Worm (Caenorhabditis elegans): Measurements from ENCODE around the gene clec-144.

Gene clec-144

DNA sequence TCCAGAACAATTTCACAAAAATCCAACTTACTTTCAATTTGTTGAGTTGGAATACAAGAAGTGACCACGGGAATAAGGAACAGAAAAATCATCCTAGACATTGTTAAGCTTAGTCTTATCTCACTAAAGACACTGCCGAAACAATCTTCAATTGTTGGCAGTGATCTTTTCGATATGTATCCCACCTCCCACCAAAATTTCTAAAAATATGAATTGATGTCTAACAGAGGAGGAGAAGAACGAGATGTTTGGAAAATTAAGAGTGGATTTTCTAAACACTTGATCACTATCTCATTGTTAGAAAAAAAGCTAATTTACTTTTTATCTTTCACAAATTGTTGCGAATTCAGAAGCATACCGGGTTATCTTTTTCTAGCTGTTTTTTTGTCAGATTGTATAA, at the start of gene clec-144:
Gene clec-144 (minus strand): TSS at position 101 of the 400 bp plus-strand sequence.
- TF ChIP-seq cog-1 (tag; optimal IDR thresholded peaks at IDR 0.05): no peak
- no peak for TF ChIP-seq med-1 (GFP tag; optimal IDR thresholded peaks at IDR 0.05; ENCODE audit: insufficient read depth)
- no peak for TF ChIP-seq klf-2 (GFP tag; conservative IDR thresholded peaks at IDR 0.05)
- no peak for TF ChIP-seq flt-1 (GFP tag; IDR thresholded peaks at IDR 0.05)
- TF ChIP-seq ztf-29 (GFP tag; IDR thresholded peaks at IDR 0.05): no peak
- no peak for TF ChIP-seq ztf-23 (GFP tag; IDR thresholded peaks at IDR 0.05)
- no peak for TF ChIP-seq ref-1 (GFP tag; conservative IDR thresholded peaks at IDR 0.05)
- TF ChIP-seq tab-1 (GFP tag; IDR thresholded peaks at IDR 0.05): no peak
- no peak for TF ChIP-seq T22C8.4 (GFP tag; IDR thresholded peaks at IDR 0.05)

DNA sequence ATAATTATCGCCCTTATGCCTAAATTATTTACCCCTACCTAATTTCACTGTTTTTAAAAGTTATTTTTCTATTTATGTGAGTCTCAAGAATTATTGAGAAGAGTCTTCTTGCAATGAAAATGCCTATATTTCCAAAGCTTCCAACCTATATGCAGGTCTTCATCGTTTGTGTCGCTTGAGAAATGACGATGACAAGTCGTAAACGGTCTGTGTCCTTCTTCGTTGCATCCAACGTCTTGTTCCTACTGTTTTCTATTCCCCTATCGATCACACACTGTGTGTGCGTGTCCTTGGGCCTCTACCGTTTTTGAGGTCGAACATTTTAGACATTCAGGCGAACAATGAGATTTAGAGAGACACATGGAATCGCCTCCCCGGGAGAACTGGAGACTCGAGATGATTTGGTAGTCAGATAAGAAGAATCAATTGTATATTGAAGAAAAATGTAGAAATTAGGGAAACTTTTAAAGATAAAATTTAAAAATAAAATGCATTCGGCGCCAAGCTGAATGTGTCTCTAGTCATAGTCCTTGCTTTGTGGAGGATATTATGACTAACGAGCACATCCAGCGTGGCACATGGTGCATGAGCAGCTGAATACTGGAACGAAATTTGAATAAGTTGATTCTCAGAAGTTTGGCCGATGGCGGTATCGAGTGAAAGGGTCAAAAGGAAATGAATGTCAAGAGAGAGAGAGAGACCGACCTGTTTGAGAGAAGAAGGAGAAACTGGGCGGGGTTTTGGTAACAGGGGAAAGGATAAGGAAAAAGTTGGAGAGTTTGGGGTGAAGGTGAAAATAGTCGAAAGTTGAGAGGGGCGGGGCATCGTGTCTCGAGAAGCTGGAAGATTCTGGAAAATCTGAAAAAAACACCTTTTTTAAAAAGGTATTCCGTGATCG, 48.3 kb upstream of the clec-144 start:
- TF ChIP-seq ztf-29 (GFP tag; IDR thresholded peaks at IDR 0.05): no peak
- TF ChIP-seq T22C8.4 (GFP tag; IDR thresholded peaks at IDR 0.05): no peak
- no peak for TF ChIP-seq tab-1 (GFP tag; IDR thresholded peaks at IDR 0.05)
- TF ChIP-seq ztf-23 (GFP tag; IDR thresholded peaks at IDR 0.05): no peak

- TF ChIP-seq klf-2 (GFP tag; conservative IDR thresholded peaks at IDR 0.05): no peak
- TF ChIP-seq T22C8.4 (GFP tag; IDR thresholded peaks at IDR 0.05): no peak
- no peak for TF ChIP-seq ref-1 (GFP tag; conservative IDR thresholded peaks at IDR 0.05)
- no peak for TF ChIP-seq flt-1 (GFP tag; IDR thresholded peaks at IDR 0.05)
- TF ChIP-seq med-1 (GFP tag; optimal IDR thresholded peaks at IDR 0.05; ENCODE audit: insufficient read depth): no peak
- no peak for TF ChIP-seq ztf-29 (GFP tag; IDR thresholded peaks at IDR 0.05)
- no peak for TF ChIP-seq tab-1 (GFP tag; IDR thresholded peaks at IDR 0.05)
- TF ChIP-seq ztf-23 (GFP tag; IDR thresholded peaks at IDR 0.05): no peak
- TF ChIP-seq cog-1 (tag; optimal IDR thresholded peaks at IDR 0.05): no peak
Observed at ce11 chrII:11879784-11880183, 47.4 kb upstream of the clec-144 start.

DNA sequence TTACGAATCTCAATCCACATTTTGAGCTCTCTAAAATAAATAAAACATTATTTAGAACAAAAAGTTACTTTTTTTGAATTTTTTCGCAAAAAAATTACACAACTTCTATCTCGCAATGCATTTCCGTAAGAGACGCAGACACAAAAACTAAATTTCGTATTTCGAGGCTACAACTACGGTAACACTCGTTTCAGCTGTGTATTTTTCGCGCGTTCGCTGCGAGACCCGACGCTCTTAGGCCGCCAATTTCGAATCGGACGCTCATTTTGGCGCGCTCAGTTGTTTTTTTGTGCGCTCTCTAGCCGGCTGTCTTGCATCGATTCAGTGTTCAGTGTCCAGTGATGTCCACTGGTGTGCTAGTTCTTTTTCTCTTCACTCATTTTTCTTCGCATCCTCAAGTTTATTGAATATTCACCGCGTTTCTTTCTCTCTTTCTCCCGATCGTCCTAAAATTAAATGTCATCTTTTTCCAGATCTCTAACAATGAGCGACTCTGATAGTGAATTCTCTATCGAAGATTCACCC, 42.4 kb upstream of the clec-144 start, which contains the start of the genes npp-3 and top-2:
Gene npp-3 (minus strand): TSS at position 115 of the 525 bp plus-strand sequence.
Gene top-2 (plus strand): TSS at position 475 of the 525 bp plus-strand sequence.
- TF ChIP-seq tab-1 (GFP tag; IDR thresholded peaks at IDR 0.05) (no peak), ztf-29 (GFP tag; IDR thresholded peaks at IDR 0.05) (peak; percentile 40; the same call in 1 of the 2 replicates)

DNA sequence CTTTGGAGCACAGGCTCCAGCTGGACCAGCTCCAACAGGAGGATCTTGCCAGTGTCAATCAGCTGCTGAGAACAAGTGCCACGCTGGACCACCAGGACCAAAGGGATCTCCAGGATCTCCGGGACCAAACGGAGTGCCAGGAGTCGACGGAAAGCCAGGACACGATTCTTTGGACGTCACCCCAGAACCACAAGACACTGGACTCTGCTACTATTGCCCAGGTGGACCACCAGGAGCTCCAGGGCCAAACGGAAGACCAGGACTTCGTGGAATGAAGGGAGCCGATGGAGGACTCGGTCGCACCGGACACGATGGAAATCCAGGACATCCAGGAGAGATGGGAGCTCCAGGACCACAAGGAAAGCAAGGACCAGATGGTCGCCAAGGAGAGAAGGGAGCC, 36.5 kb upstream of the clec-144 start:
- TF ChIP-seq med-1 (GFP tag; optimal IDR thresholded peaks at IDR 0.05; ENCODE audit: insufficient read depth): no peak
- no peak for TF ChIP-seq ref-1 (GFP tag; conservative IDR thresholded peaks at IDR 0.05)
- TF ChIP-seq flt-1 (GFP tag; IDR thresholded peaks at IDR 0.05): no peak
- no peak for TF ChIP-seq cog-1 (tag; optimal IDR thresholded peaks at IDR 0.05)
- TF ChIP-seq T22C8.4 (GFP tag; IDR thresholded peaks at IDR 0.05): no peak
- no peak for TF ChIP-seq klf-2 (GFP tag; conservative IDR thresholded peaks at IDR 0.05)
- TF ChIP-seq tab-1 (GFP tag; IDR thresholded peaks at IDR 0.05): no peak
- TF ChIP-seq ztf-29 (GFP tag; IDR thresholded peaks at IDR 0.05): no peak
- no peak for TF ChIP-seq ztf-23 (GFP tag; IDR thresholded peaks at IDR 0.05)

- TF ChIP-seq klf-2 (GFP tag; conservative IDR thresholded peaks at IDR 0.05) (no peak), T22C8.4 (GFP tag; IDR thresholded peaks at IDR 0.05) (no peak), flt-1 (GFP tag; IDR thresholded peaks at IDR 0.05) (no peak), tab-1 (GFP tag; IDR thresholded peaks at IDR 0.05) (no peak), ref-1 (GFP tag; conservative IDR thresholded peaks at IDR 0.05) (no peak), med-1 (GFP tag; optimal IDR thresholded peaks at IDR 0.05; ENCODE audit: insufficient read depth) (no peak), cog-1 (tag; optimal IDR thresholded peaks at IDR 0.05) (no peak), ztf-29 (GFP tag; IDR thresholded peaks at IDR 0.05) (no peak), ztf-23 (GFP tag; IDR thresholded peaks at IDR 0.05) (no peak)
Observed at ce11 chrII:11868234-11868633, 35.9 kb upstream of the clec-144 start, which contains the start of gene col-84. col-84 (plus strand) TSS chrII:11868534.

- TF ChIP-seq ref-1 (GFP tag; conservative IDR thresholded peaks at IDR 0.05) (no peak), klf-2 (GFP tag; conservative IDR thresholded peaks at IDR 0.05) (no peak), med-1 (GFP tag; optimal IDR thresholded peaks at IDR 0.05; ENCODE audit: insufficient read depth) (no peak), T22C8.4 (GFP tag; IDR thresholded peaks at IDR 0.05) (no peak), tab-1 (GFP tag; IDR thresholded peaks at IDR 0.05) (no peak), ztf-23 (GFP tag; IDR thresholded peaks at IDR 0.05) (no peak), cog-1 (tag; optimal IDR thresholded peaks at IDR 0.05) (no peak), ztf-29 (GFP tag; IDR thresholded peaks at IDR 0.05) (no peak), flt-1 (GFP tag; IDR thresholded peaks at IDR 0.05) (no peak)
Observed at ce11 chrII:11865644-11866043, 33.3 kb upstream of the clec-144 start, which contains the start of gene K12D12.4. K12D12.4 (minus strand) TSS chrII:11865744.

- TF ChIP-seq flt-1 (GFP tag; IDR thresholded peaks at IDR 0.05): no peak
- no peak for TF ChIP-seq ztf-23 (GFP tag; IDR thresholded peaks at IDR 0.05)
- TF ChIP-seq med-1 (GFP tag; optimal IDR thresholded peaks at IDR 0.05; ENCODE audit: insufficient read depth): no peak
- TF ChIP-seq cog-1 (tag; optimal IDR thresholded peaks at IDR 0.05): no peak
- TF ChIP-seq ref-1 (GFP tag; conservative IDR thresholded peaks at IDR 0.05): no peak
- no peak for TF ChIP-seq tab-1 (GFP tag; IDR thresholded peaks at IDR 0.05)
- no peak for TF ChIP-seq klf-2 (GFP tag; conservative IDR thresholded peaks at IDR 0.05)
- no peak for TF ChIP-seq ztf-29 (GFP tag; IDR thresholded peaks at IDR 0.05)
- no peak for TF ChIP-seq T22C8.4 (GFP tag; IDR thresholded peaks at IDR 0.05)
Observed at ce11 chrII:11860623-11861079, 28.3 kb upstream of the clec-144 start, which contains the start of gene K12D12.5. K12D12.5 (plus strand) TSS chrII:11861029.

ce11 chrII:11859833-11860232, 27.5 kb upstream of the clec-144 start:
- TF ChIP-seq tab-1 (GFP tag; IDR thresholded peaks at IDR 0.05): no peak
- no peak for TF ChIP-seq flt-1 (GFP tag; IDR thresholded peaks at IDR 0.05)

Data from whole organism, midembryonic.